Worm (Caenorhabditis elegans) whole organism, L2 larva: ENCODE results near the gene kat-1.

Source experiments
- C34F6.9 ChIP-seq: fragments of 150-350 bp; optimal IDR thresholded peaks from 2 replicates; lab custom pipeline; 2014; ENCODE audit warnings: missing biosample characterization, missing genetic modification characterization
- F13H6.1 ChIP-seq: sonication (generic microtip); optimal IDR thresholded peaks from 2 replicates; lab custom pipeline; 2016; ENCODE audit warnings: missing genetic modification characterization, missing compliant biosample characterization
- ZK546.5 ChIP-seq: sonication (generic microtip); optimal IDR thresholded peaks from 2 replicates; lab custom pipeline; 2017; ENCODE audit warnings: missing biosample characterization, missing genetic modification characterization
- alr-1 ChIP-seq: fragments of 150-350 bp; optimal IDR thresholded peaks from 2 replicates; lab custom pipeline; 2014; ENCODE audit warnings: missing biosample characterization, missing genetic modification characterization
- aly-2 ChIP-seq: fragments of 150-350 bp; optimal IDR thresholded peaks from 2 replicates; lab custom pipeline; 2014; ENCODE audit warnings: missing biosample characterization, missing genetic modification characterization
- ama-1 ChIP-seq: fragments of 150-350 bp; optimal IDR thresholded peaks from 2 replicates; lab custom pipeline; 2018; ENCODE audit warnings: inconsistent platforms
- blmp-1 ChIP-seq: sonication (generic microtip); optimal IDR thresholded peaks from 2 replicates; lab custom pipeline; 2017; ENCODE audit warnings: missing genetic modification characterization, mild to moderate bottlenecking, missing compliant biosample characterization, antibody characterized with exemption, moderate library complexity; ENCODE audit not compliant: insufficient read depth
- ceh-82 ChIP-seq: fragments of 150-350 bp; optimal IDR thresholded peaks from 2 replicates; lab custom pipeline; 2014; ENCODE audit warnings: missing biosample characterization, missing genetic modification characterization
- dmd-4 ChIP-seq: sonication (generic microtip); optimal IDR thresholded peaks from 2 replicates; lab custom pipeline; 2017; ENCODE audit warnings: missing biosample characterization, missing genetic modification characterization
- egl-27 ChIP-seq: sonication (generic microtip); optimal IDR thresholded peaks from 3 replicates; lab custom pipeline; 2017; ENCODE audit warnings: missing biosample characterization, missing genetic modification reagents, missing genetic modification characterization
- fos-1 ChIP-seq: fragments of 150-350 bp; optimal IDR thresholded peaks from 2 replicates; lab custom pipeline; 2014; ENCODE audit warnings: missing biosample characterization, missing genetic modification characterization
- gmeb-1 ChIP-seq: fragments of 150-350 bp; optimal IDR thresholded peaks from 2 replicates; lab custom pipeline; 2014; ENCODE audit warnings: missing biosample characterization, missing genetic modification characterization
- lin-11 ChIP-seq: fragments of 150-350 bp; sonication (generic microtip); optimal IDR thresholded peaks from 2 replicates; lab custom pipeline; 2014; ENCODE audit warnings: missing biosample characterization, missing genetic modification characterization, inconsistent platforms, mixed read lengths
- lin-39 ChIP-seq: fragments of 150-350 bp; optimal IDR thresholded peaks from 2 replicates; lab custom pipeline; 2014; ENCODE audit warnings: missing biosample characterization, missing genetic modification reagents, missing genetic modification characterization
- lsy-2 ChIP-seq, 2 experiments: fragments of 150-350 bp in 1 of 2; sonication (generic microtip) in 1 of 2; optimal IDR thresholded peaks; 2 replicates each; lab custom pipeline; 2014 to 2017; ENCODE audit warnings: missing biosample characterization in 2 of 2, missing genetic modification characterization in 2 of 2
- mab-5 ChIP-seq: fragments of 150-350 bp; optimal IDR thresholded peaks from 2 replicates; lab custom pipeline; 2014; ENCODE audit warnings: missing biosample characterization, missing genetic modification characterization
- mbf-1 ChIP-seq: sonication (generic microtip); optimal IDR thresholded peaks from 2 replicates; lab custom pipeline; 2017; ENCODE audit warnings: missing biosample characterization, missing genetic modification characterization
- nhr-10 ChIP-seq: sonication (generic microtip); optimal IDR thresholded peaks from 2 replicates; lab custom pipeline; 2017; ENCODE audit warnings: missing biosample characterization, missing genetic modification characterization
- nhr-12 ChIP-seq: fragments of 150-350 bp; optimal IDR thresholded peaks from 2 replicates; lab custom pipeline; 2014; ENCODE audit warnings: missing biosample characterization, missing genetic modification characterization
- nhr-21 ChIP-seq: fragments of 150-350 bp; optimal IDR thresholded peaks from 2 replicates; lab custom pipeline; 2014; ENCODE audit warnings: missing biosample characterization, missing genetic modification characterization
- nhr-25 ChIP-seq: fragments of 150-350 bp; sonication (generic microtip); optimal IDR thresholded peaks from 3 replicates; lab custom pipeline; 2014; ENCODE audit warnings: missing biosample characterization, missing genetic modification characterization
- nhr-77 ChIP-seq: fragments of 150-350 bp; optimal IDR thresholded peaks from 2 replicates; lab custom pipeline; 2014; ENCODE audit warnings: missing biosample characterization, missing genetic modification characterization
- skn-1 ChIP-seq: sonication (generic microtip); optimal IDR thresholded peaks from 2 replicates; lab custom pipeline; 2017; ENCODE audit warnings: missing biosample characterization, missing genetic modification characterization
- sma-9 ChIP-seq, 2 experiments: fragments of 150-350 bp in 1 of 2; sonication (generic microtip) in 1 of 2; optimal IDR thresholded peaks; 2 replicates each; lab custom pipeline; 2014 to 2016; ENCODE audit warnings: missing genetic modification characterization in 2 of 2, mild to moderate bottlenecking in 1 of 2, missing biosample characterization in 1 of 2, missing compliant biosample characterization in 1 of 2, missing genetic modification reagents in 1 of 2, moderate library complexity in 1 of 2
- snpc-4 ChIP-seq: fragments of 150-350 bp; optimal IDR thresholded peaks from 2 replicates; lab custom pipeline; 2014; ENCODE audit warnings: missing biosample characterization, missing genetic modification characterization
- unc-55 ChIP-seq: fragments of 150-350 bp; sonication (generic microtip); optimal IDR thresholded peaks from 3 replicates; lab custom pipeline; 2014; ENCODE audit warnings: missing biosample characterization, missing genetic modification reagents, missing genetic modification characterization
- unc-62 ChIP-seq: fragments of 150-350 bp; optimal IDR thresholded peaks from 2 replicates; lab custom pipeline; 2014; ENCODE audit warnings: missing biosample characterization, missing genetic modification reagents, missing genetic modification characterization
- ztf-1 ChIP-seq: fragments of 200-800 bp; sonication (Bioruptor generic); conservative IDR thresholded peaks from 2 replicates; pipeline ENCODE4 v1.3.6; 2022; ENCODE audit warnings: missing genetic modification characterization, missing compliant biosample characterization
- ztf-11 ChIP-seq: sonication (generic microtip); optimal IDR thresholded peaks from 2 replicates; lab custom pipeline; 2017; ENCODE audit warnings: missing biosample characterization, missing genetic modification characterization
- ztf-4 ChIP-seq: fragments of 150-350 bp; optimal IDR thresholded peaks from 2 replicates; lab custom pipeline; 2014; ENCODE audit warnings: missing biosample characterization, missing genetic modification characterization

Gene kat-1

ce11 chrII:7119525-7119924 is 45.9 kb downstream of the kat-1 start:
- TF ChIP-seq blmp-1 (tag; lab: Kevin White, UChicago) (no peak), ztf-11 (tag; lab: Kevin White, UChicago) (no peak), dmd-4 (tag; lab: Kevin White, UChicago) (no peak), ama-1 (lab: Kevin White, UChicago) (no peak), ZK546.5 (tag; lab: Kevin White, UChicago) (no peak), egl-27 (tag; lab: Kevin White, UChicago) (no peak), mbf-1 (tag; lab: Kevin White, UChicago) (no peak), unc-62 (GFP tag; lab: Kevin White, UChicago) (no peak), snpc-4 (tag; lab: Kevin White, UChicago) (no peak), alr-1 (tag; lab: Kevin White, UChicago) (no peak), nhr-25 (no peak)
- TF ChIP-seq, all 48 proteins: peak for 0

ce11 chrII:7121762-7122292 is 48.2 kb downstream of the kat-1 start, which contains the start of gene F10E7.2:
TSS of gene F10E7.2 (plus strand) at chrII:7122242.
- TF ChIP-seq gmeb-1 (tag; lab: Kevin White, UChicago) (no peak), aly-2 (tag; lab: Kevin White, UChicago) (no peak), dmd-4 (tag; lab: Kevin White, UChicago) (no peak), nhr-21 (no peak), unc-55 (GFP tag; lab: Kevin White, UChicago) (no peak), nhr-77 (tag; lab: Kevin White, UChicago) (no peak), nhr-12 (tag; lab: Kevin White, UChicago) (no peak), fos-1 (no peak), sma-9 (GFP tag; optimal IDR thresholded peaks at IDR 0.05; lab: Kevin White, UChicago) (no peak), sma-9 (tag; optimal IDR thresholded peaks at IDR 0.05; lab: Kevin White, UChicago) (no peak), ztf-11 (tag; lab: Kevin White, UChicago) (no peak), ztf-4 (no peak), lin-39 (tag; lab: Kevin White, UChicago) (no peak), F13H6.1 (tag; lab: Kevin White, UChicago) (no peak), ztf-1 (GFP tag; lab: Robert Waterston, UW) (no peak), mab-5 (tag; lab: Kevin White, UChicago) (no peak), ceh-82 (tag; lab: Kevin White, UChicago) (no peak), nhr-10 (tag; lab: Kevin White, UChicago) (no peak), lsy-2 (tag; optimal IDR thresholded peaks at IDR 0.05; lab: Kevin White, UChicago) (no peak), mbf-1 (tag; lab: Kevin White, UChicago) (no peak), skn-1 (tag; lab: Kevin White, UChicago) (no peak)

- TF ChIP-seq unc-55 (GFP tag; lab: Kevin White, UChicago) = peak; percentile 69
- TF ChIP-seq C34F6.9 (tag; lab: Kevin White, UChicago) = peak; percentile 20
- TF ChIP-seq F13H6.1 (tag; lab: Kevin White, UChicago) = peak; percentile 8
- no peak for TF ChIP-seq mbf-1 (tag; lab: Kevin White, UChicago)
- no peak for TF ChIP-seq lin-11
- TF ChIP-seq ZK546.5 (tag; lab: Kevin White, UChicago) = no peak
- peak; percentile 82 for TF ChIP-seq sma-9 (GFP tag; optimal IDR thresholded peaks at IDR 0.05; lab: Kevin White, UChicago)
- no peak for TF ChIP-seq sma-9 (tag; optimal IDR thresholded peaks at IDR 0.05; lab: Kevin White, UChicago)
- TF ChIP-seq lsy-2 (tag; optimal IDR thresholded peaks at IDR 0.05; lab: Kevin White, UChicago) = peak in 1 of 2 experiments; percentile 55
Measured at ce11 chrII:7122661-7123418, 49.2 kb downstream of the kat-1 start, which contains the start of gene F10E7.11. TSS of gene F10E7.11 (minus strand) at chrII:7122892.
